Fruit fly (Drosophila melanogaster) Kc167 (cell line): ENCODE results near the gene CG10068.

Source experiments
- Myc ChIP-seq: fragments of >200 bp; optimal IDR thresholded peaks from 2 replicates; lab custom pipeline; 2017; ENCODE audit warnings: missing external identifiers
- Sin3A ChIP-seq: fragments of >200 bp; optimal IDR thresholded peaks from 2 replicates; lab custom pipeline; 2018; ENCODE audit warnings: missing external identifiers
- insv ChIP-seq: fragments of >200 bp; optimal IDR thresholded peaks from 3 replicates; lab custom pipeline; 2018; ENCODE audit warnings: missing external identifiers
- psq ChIP-seq: fragments of >200 bp; optimal IDR thresholded peaks from 2 replicates; lab custom pipeline; 2017; ENCODE audit warnings: missing external identifiers
- ttk ChIP-seq: sonication (Bioruptor generic); optimal IDR thresholded peaks from 2 replicates; lab custom pipeline; 2017; ENCODE audit warnings: missing external identifiers

- TF ChIP-seq psq (lab: Kevin White, UChicago) (no peak), Myc (no peak), ttk (no peak), insv (no peak), Sin3A (lab: Kevin White, UChicago) (no peak)
Measured at dm6 chr3R:7088837-7089361, 38.9 kb downstream of the CG10068 start.
